Fruit fly (Drosophila melanogaster) whole organism, wandering third instar larva: ENCODE measurements around the gene CG4617.

Experiments used
- Abd-B ChIP-seq: fragments of >200 bp; optimal IDR thresholded peaks from 2 replicates; lab custom pipeline; 2017; ENCODE audit warnings: missing biosample characterization, missing genetic modification characterization
- CG32264 ChIP-seq: fragments of 200-800 bp; sonication (Bioruptor generic); optimal IDR thresholded peaks from 2 replicates; lab custom pipeline; 2016; ENCODE audit warnings: missing biosample characterization, missing genetic modification characterization
- CG9705 ChIP-seq: fragments of 200-800 bp; sonication (Bioruptor generic); optimal IDR thresholded peaks from 2 replicates; lab custom pipeline; 2018; ENCODE audit warnings: missing biosample characterization, mild to moderate bottlenecking, missing genetic modification characterization
- CrebA ChIP-seq: fragments of 200-800 bp; sonication (Bioruptor generic); optimal IDR thresholded peaks from 2 replicates; lab custom pipeline; 2016; ENCODE audit warnings: missing biosample characterization, mild to moderate bottlenecking, missing genetic modification characterization, borderline replicate concordance
- Dif ChIP-seq: fragments of 200-275, 200-300 bp; sonication (Bioruptor generic); optimal IDR thresholded peaks from 2 replicates; lab custom pipeline; 2018; ENCODE audit warnings: missing biosample characterization, missing genetic modification characterization; ENCODE audit not compliant: partially characterized antibody
- GATAd ChIP-seq: sonication (Bioruptor generic); optimal IDR thresholded peaks from 2 replicates; lab custom pipeline; 2016; ENCODE audit warnings: missing biosample characterization, missing genetic modification characterization
- HLH106 ChIP-seq: fragments of 200-800 bp; optimal IDR thresholded peaks from 3 replicates; lab custom pipeline; 2019; ENCODE audit warnings: missing biosample characterization, mild to moderate bottlenecking, missing genetic modification characterization, moderate library complexity
- Hnf4 ChIP-seq: fragments of 200-800 bp; sonication (Bioruptor generic); optimal IDR thresholded peaks from 2 replicates; lab custom pipeline; 2016; ENCODE audit warnings: missing biosample characterization, mild to moderate bottlenecking, missing genetic modification characterization
- Hr78 ChIP-seq: fragments of >200 bp; optimal IDR thresholded peaks from 2 replicates; lab custom pipeline; 2017; ENCODE audit warnings: missing biosample characterization, missing genetic modification characterization
- Hr83 ChIP-seq: fragments of 200-300 bp; sonication (Bioruptor generic); optimal IDR thresholded peaks from 2 replicates; lab custom pipeline; 2016; ENCODE audit warnings: missing biosample characterization, mild to moderate bottlenecking, missing genetic modification characterization, moderate library complexity; ENCODE audit not compliant: poor library complexity, severe bottlenecking
- Mio ChIP-seq: sonication (Bioruptor generic); optimal IDR thresholded peaks from 2 replicates; lab custom pipeline; 2016; ENCODE audit warnings: missing biosample characterization, missing genetic modification characterization
- Myc ChIP-seq: fragments of >200 bp; optimal IDR thresholded peaks from 2 replicates; lab custom pipeline; 2017
- N ChIP-seq: fragments of >200 bp; optimal IDR thresholded peaks from 2 replicates; lab custom pipeline; 2018; ENCODE audit warnings: missing biosample characterization, missing external identifiers, missing genetic modification characterization
- OdsH ChIP-seq: fragments of 200-800 bp; sonication (Bioruptor generic); optimal IDR thresholded peaks from 2 replicates; lab custom pipeline; 2016; ENCODE audit warnings: missing biosample characterization, mild to moderate bottlenecking, missing genetic modification characterization
- Rel ChIP-seq, 2 experiments: fragments of 200-800 bp; sonication (Bioruptor generic) in 1 of 2; optimal IDR thresholded peaks; 2 replicates in 1 of 2; 3 replicates in 1 of 2; lab custom pipeline; 2016 to 2019; ENCODE audit warnings: mild to moderate bottlenecking in 2 of 2, missing biosample characterization in 2 of 2, missing genetic modification characterization in 2 of 2, moderate library complexity in 1 of 2
- Sp1 ChIP-seq: fragments of 200-800 bp; sonication (Bioruptor generic); optimal IDR thresholded peaks from 3 replicates; lab custom pipeline; 2019; ENCODE audit warnings: missing biosample characterization, mild to moderate bottlenecking, missing genetic modification characterization, moderate library complexity
- Vsx2 ChIP-seq: fragments of 200-300, 225-300 bp; sonication (Bioruptor generic); optimal IDR thresholded peaks from 2 replicates; lab custom pipeline; 2018; ENCODE audit warnings: missing biosample characterization, missing genetic modification characterization; ENCODE audit not compliant: partially characterized antibody
- br ChIP-seq: fragments of 200-800 bp; sonication (Bioruptor generic); optimal IDR thresholded peaks from 2 replicates; lab custom pipeline; 2016; ENCODE audit warnings: missing biosample characterization, missing genetic modification characterization
- brk ChIP-seq: fragments of 200-800 bp; sonication (Bioruptor generic); optimal IDR thresholded peaks from 2 replicates; lab custom pipeline; 2016; ENCODE audit warnings: missing biosample characterization, mild to moderate bottlenecking, missing genetic modification characterization
- dl ChIP-seq, 2 experiments: fragments of 175-275, 200-275 bp in 1 of 2; fragments of 200-275 bp in 1 of 2; sonication (Bioruptor generic); optimal IDR thresholded peaks; lab custom pipeline; 2018; ENCODE audit warnings: mild to moderate bottlenecking in 2 of 2, missing biosample characterization in 2 of 2, missing genetic modification characterization in 2 of 2, moderate library complexity in 2 of 2; ENCODE audit not compliant: partially characterized antibody in 2 of 2, insufficient read depth in 1 of 2
- dmrt93B ChIP-seq: fragments of 200-800 bp; sonication (Bioruptor generic); optimal IDR thresholded peaks from 2 replicates; lab custom pipeline; 2018; ENCODE audit warnings: missing biosample characterization, mild to moderate bottlenecking, missing genetic modification characterization
- ey ChIP-seq: fragments of 200-800 bp; sonication (Bioruptor generic); optimal IDR thresholded peaks from 2 replicates; lab custom pipeline; 2016; ENCODE audit warnings: missing biosample characterization, missing genetic modification characterization
- foxo ChIP-seq, 2 experiments: fragments of 200-800 bp; sonication (Bioruptor generic); optimal IDR thresholded peaks; 2 replicates in 1 of 2; 3 replicates in 1 of 2; lab custom pipeline; 2016 to 2017; ENCODE audit warnings: missing biosample characterization in 2 of 2, missing genetic modification characterization in 2 of 2
- fru ChIP-seq: fragments of 200-800 bp; sonication (Bioruptor generic); optimal IDR thresholded peaks from 3 replicates; lab custom pipeline; 2016; ENCODE audit warnings: missing biosample characterization, mild to moderate bottlenecking, missing genetic modification characterization
- h ChIP-seq: fragments of 200-800 bp; sonication (Bioruptor generic); optimal IDR thresholded peaks from 3 replicates; lab custom pipeline; 2016; ENCODE audit warnings: missing biosample characterization, mild to moderate bottlenecking, missing genetic modification characterization
- jim ChIP-seq: fragments of 175-275, 200-325 bp; sonication (Bioruptor generic); optimal IDR thresholded peaks from 2 replicates; lab custom pipeline; 2016; ENCODE audit warnings: missing biosample characterization, mild to moderate bottlenecking, missing genetic modification characterization
- lola ChIP-seq: fragments of >200 bp; optimal IDR thresholded peaks from 2 replicates; lab custom pipeline; 2017; ENCODE audit warnings: missing biosample characterization, missing genetic modification characterization
- pan ChIP-seq: fragments of >200 bp; optimal IDR thresholded peaks from 2 replicates; lab custom pipeline; 2017
- psq ChIP-seq: fragments of 200-800 bp; sonication (Bioruptor generic); optimal IDR thresholded peaks from 3 replicates; lab custom pipeline; 2017; ENCODE audit warnings: missing biosample characterization, mild to moderate bottlenecking, missing genetic modification characterization, moderate library complexity
- rgr ChIP-seq: fragments of 200-800 bp; sonication (Bioruptor generic); optimal IDR thresholded peaks from 3 replicates; lab custom pipeline; 2016; ENCODE audit warnings: missing biosample characterization, mild to moderate bottlenecking, missing genetic modification characterization
- sage ChIP-seq: fragments of 200-800 bp; sonication (Bioruptor generic); optimal IDR thresholded peaks from 2 replicates; lab custom pipeline; 2016; ENCODE audit warnings: missing biosample characterization, mild to moderate bottlenecking, missing genetic modification characterization
- sv ChIP-seq: fragments of 200-800 bp; sonication (Bioruptor generic); optimal IDR thresholded peaks from 3 replicates; lab custom pipeline; 2016; ENCODE audit warnings: missing biosample characterization, missing genetic modification characterization
- woc ChIP-seq: sonication (Bioruptor generic); optimal IDR thresholded peaks from 2 replicates; lab custom pipeline; 2016; ENCODE audit warnings: missing biosample characterization, mild to moderate bottlenecking, missing genetic modification characterization

The CG4617 gene

dm6 chrX:7100689-7101088 is 3.6 kb downstream of the CG4617 start:
- TF ChIP-seq CrebA (GFP tag; lab: Kevin White, UChicago) (no peak), lola (GFP tag; lab: Kevin White, UChicago) (no peak), CG32264 (no peak), N (no peak), Abd-B (no peak), psq (GFP tag; lab: Kevin White, UChicago) (no peak), Sp1 (GFP tag; lab: Kevin White, UChicago) (no peak), Hr83 (GFP tag; lab: Kevin White, UChicago) (no peak), Mio (GFP tag; lab: Kevin White, UChicago) (no peak), Dif (GFP tag; lab: Kevin White, UChicago) (no peak), OdsH (GFP tag; lab: Kevin White, UChicago) (no peak)

dm6 chrX:7097859-7098303 is 6.4 kb downstream of the CG4617 start, which contains the start of gene Sxl:
Gene Sxl (minus strand): TSS chrX:7098053.
- TF ChIP-seq Mio (GFP tag; lab: Kevin White, UChicago) = no peak
- TF ChIP-seq Hr78 (GFP tag; lab: Kevin White, UChicago) = no peak
- no peak for TF ChIP-seq ey (GFP tag; lab: Kevin White, UChicago)
- TF ChIP-seq sage (GFP tag; lab: Kevin White, UChicago) = no peak
- TF ChIP-seq br (GFP tag; lab: Kevin White, UChicago) = peak; percentile 29
- TF ChIP-seq foxo (GFP tag; optimal IDR thresholded peaks at IDR 0.05; lab: Kevin White, UChicago) = peak in 1 of 2 experiments; percentile 46
- peak; percentile 4 for TF ChIP-seq Myc (lab: Kevin White, UChicago)
- no peak for TF ChIP-seq Rel (GFP tag; optimal IDR thresholded peaks at IDR 0.05; lab: Kevin White, UChicago)
- peak; percentile 87 for TF ChIP-seq Rel (tag; optimal IDR thresholded peaks at IDR 0.05; lab: Kevin White, UChicago)
- peak; percentile 18 for TF ChIP-seq Sp1 (GFP tag; lab: Kevin White, UChicago)
- TF ChIP-seq rgr (GFP tag; lab: Kevin White, UChicago) = peak; percentile 10
- TF ChIP-seq HLH106 (tag; lab: Kevin White, UChicago) = no peak
- TF ChIP-seq h (GFP tag; lab: Kevin White, UChicago) = peak; percentile 33
- no peak for TF ChIP-seq psq (GFP tag; lab: Kevin White, UChicago)

- TF ChIP-seq Sp1 (GFP tag; lab: Kevin White, UChicago) (no peak), brk (peak; percentile 44), Hr83 (GFP tag; lab: Kevin White, UChicago) (peak; percentile 28), dmrt93B (no peak), dl (GFP tag; optimal IDR thresholded peaks at IDR 0.05; lab: Kevin White, UChicago; ENCODE audit: insufficient read depth in 1 of 2, partially characterized antibody in 2 of 2) (peak in 1 of 2 experiments; percentile 46), Vsx2 (GFP tag; lab: Kevin White, UChicago) (no peak), sage (GFP tag; lab: Kevin White, UChicago) (peak; percentile 32), jim (GFP tag; lab: Kevin White, UChicago) (no peak), woc (no peak), Hnf4 (GFP tag; lab: Kevin White, UChicago) (no peak), fru (GFP tag; lab: Kevin White, UChicago) (peak; percentile 82), sv (no peak), Dif (GFP tag; lab: Kevin White, UChicago) (peak; percentile 21)
Observed at dm6 chrX:7097071-7097858, 7.0 kb downstream of the CG4617 start.

dm6 chrX:7096495-7096995 is 7.7 kb downstream of the CG4617 start:
- peak; percentile 78 for TF ChIP-seq woc
- TF ChIP-seq Hnf4 (GFP tag; lab: Kevin White, UChicago) = peak; percentile 29
- peak; percentile 77 for TF ChIP-seq psq (GFP tag; lab: Kevin White, UChicago)
- TF ChIP-seq CG32264 = peak; percentile 18
- TF ChIP-seq h (GFP tag; lab: Kevin White, UChicago) = peak; percentile 76
- no peak for TF ChIP-seq Hr83 (GFP tag; lab: Kevin White, UChicago)
- peak; percentile 84 for TF ChIP-seq Sp1 (GFP tag; lab: Kevin White, UChicago)
- TF ChIP-seq dmrt93B = peak; percentile 70
- TF ChIP-seq pan (lab: Kevin White, UChicago) = no peak
- no peak for TF ChIP-seq Vsx2 (GFP tag; lab: Kevin White, UChicago)
- peak; percentile 86 for TF ChIP-seq br (GFP tag; lab: Kevin White, UChicago)
- no peak for TF ChIP-seq dl (GFP tag; optimal IDR thresholded peaks at IDR 0.05; lab: Kevin White, UChicago; ENCODE audit: insufficient read depth in 1 of 2, partially characterized antibody in 2 of 2)
- peak; percentile 81 for TF ChIP-seq fru (GFP tag; lab: Kevin White, UChicago)
- peak; percentile 86 for TF ChIP-seq HLH106 (tag; lab: Kevin White, UChicago)
- peak in 1 of 2 experiments; percentile 82 for TF ChIP-seq foxo (GFP tag; optimal IDR thresholded peaks at IDR 0.05; lab: Kevin White, UChicago)
- no peak for TF ChIP-seq Rel (GFP tag; optimal IDR thresholded peaks at IDR 0.05; lab: Kevin White, UChicago)
- TF ChIP-seq Rel (tag; optimal IDR thresholded peaks at IDR 0.05; lab: Kevin White, UChicago) = peak; percentile 46
- TF ChIP-seq sv = peak; percentile 74
- peak; percentile 73 for TF ChIP-seq OdsH (GFP tag; lab: Kevin White, UChicago)
- TF ChIP-seq rgr (GFP tag; lab: Kevin White, UChicago) = peak; percentile 68
- TF ChIP-seq CG9705 (GFP tag; lab: Kevin White, UChicago) = peak; percentile 64
- TF ChIP-seq ey (GFP tag; lab: Kevin White, UChicago) = peak; percentile 83
- TF ChIP-seq GATAd = no peak
